Worm (Caenorhabditis elegans) whole organism, L1 larva: Measurements from ENCODE around the gene mua-6.
"Not testable (repeated sequence)": the region's sequence is repeated elsewhere in the genome, so short reads cannot be mapped to it uniquely, and the experiment has no call there.

Experiments
- C04F5.9 ChIP-seq: sonication (generic microtip); optimal IDR thresholded peaks from 2 replicates; lab custom pipeline; 2016; ENCODE audit warnings: missing genetic modification characterization, missing compliant biosample characterization
- C16A3.4 ChIP-seq: fragments of 150-350 bp; optimal IDR thresholded peaks from 2 replicates; lab custom pipeline; 2014; ENCODE audit warnings: missing biosample characterization, missing genetic modification characterization
- F16B12.6 ChIP-seq: fragments of 150-350 bp; optimal IDR thresholded peaks from 2 replicates; lab custom pipeline; 2014; ENCODE audit warnings: missing biosample characterization, missing genetic modification characterization
- aha-1 ChIP-seq: fragments of 150-350 bp; optimal IDR thresholded peaks from 2 replicates; lab custom pipeline; 2014; ENCODE audit warnings: missing biosample characterization, missing genetic modification characterization
- ceh-82 ChIP-seq, 3 experiments: fragments of 150-350 bp in 1 of 3; sonication (generic microtip) in 2 of 3; optimal IDR thresholded peaks; 2 replicates each; lab custom pipeline; 2014 to 2017; ENCODE audit warnings: missing biosample characterization in 3 of 3, missing genetic modification characterization in 3 of 3
- ceh-88 ChIP-seq: fragments of 200-800 bp; sonication (Bioruptor generic); IDR thresholded peaks from 2 replicates; pipeline ENCODE4 v1.3.6; 2022; ENCODE audit warnings: missing genetic modification characterization, missing compliant biosample characterization
- dpl-1 ChIP-seq, 3 experiments: fragments of 150-350 bp in 2 of 3; sonication (generic microtip) in 1 of 3; optimal IDR thresholded peaks; 2 replicates each; lab custom pipeline; 2014 to 2017; ENCODE audit warnings: missing biosample characterization in 3 of 3, missing genetic modification characterization in 3 of 3, missing genetic modification reagents in 3 of 3
- dsc-1 ChIP-seq: sonication (generic microtip); optimal IDR thresholded peaks from 2 replicates; lab custom pipeline; 2016; ENCODE audit warnings: mild to moderate bottlenecking, missing genetic modification characterization, missing compliant biosample characterization
- efl-1 ChIP-seq, 4 experiments: fragments of 150-350 bp; optimal IDR thresholded peaks in 3 of 4; peaks in 1 of 4; 1 replicate in 1 of 4; 2 replicates in 3 of 4; lab custom pipeline; 2014; ENCODE audit warnings: missing biosample characterization in 2 of 4, missing genetic modification characterization in 2 of 4, missing genetic modification reagents in 2 of 4
- elt-3 ChIP-seq, 6 experiments: fragments of 150-350 bp in 1 of 6; sonication (generic microtip); optimal IDR thresholded peaks; 2 replicates each; lab custom pipeline; 2017 to 2018; ENCODE audit warnings: missing biosample characterization in 6 of 6, missing genetic modification characterization in 6 of 6, inconsistent platforms in 1 of 6
- ets-5 ChIP-seq: fragments of 200-800 bp; sonication (Bioruptor generic); IDR thresholded peaks from 2 replicates; pipeline ENCODE4 v1.3.6; 2022; ENCODE audit warnings: missing genetic modification characterization, missing compliant biosample characterization
- fkh-10 ChIP-seq: sonication (generic microtip); optimal IDR thresholded peaks from 2 replicates; lab custom pipeline; 2017; ENCODE audit warnings: missing biosample characterization, missing genetic modification reagents, missing genetic modification characterization
- fkh-8 ChIP-seq: sonication (generic microtip); optimal IDR thresholded peaks from 2 replicates; lab custom pipeline; 2016; ENCODE audit warnings: mild to moderate bottlenecking, missing genetic modification characterization, missing compliant biosample characterization
- fos-1 ChIP-seq: fragments of 150-350 bp; optimal IDR thresholded peaks from 2 replicates; lab custom pipeline; 2014; ENCODE audit warnings: missing biosample characterization, missing genetic modification characterization
- hlh-17 ChIP-seq: fragments of 200-800 bp; sonication (Bioruptor generic); optimal IDR thresholded peaks from 2 replicates; lab custom pipeline; 2018; ENCODE audit warnings: missing genetic modification characterization, mild to moderate bottlenecking, missing compliant biosample characterization, moderate library complexity, borderline replicate concordance
- hpl-2 ChIP-seq: fragments of 150-350 bp; optimal IDR thresholded peaks from 2 replicates; lab custom pipeline; 2014; ENCODE audit warnings: missing biosample characterization, missing genetic modification reagents, missing genetic modification characterization
- irx-1 ChIP-seq: sonication (generic microtip); optimal IDR thresholded peaks from 2 replicates; lab custom pipeline; 2016; ENCODE audit warnings: missing genetic modification characterization, missing compliant biosample characterization
- jun-1 ChIP-seq: fragments of 150-350 bp; optimal IDR thresholded peaks from 2 replicates; lab custom pipeline; 2014; ENCODE audit warnings: missing biosample characterization, missing genetic modification reagents, missing genetic modification characterization
- lin-13 ChIP-seq: fragments of 150-350 bp; optimal IDR thresholded peaks from 2 replicates; lab custom pipeline; 2014; ENCODE audit warnings: missing biosample characterization, missing genetic modification reagents, missing genetic modification characterization
- lin-14 ChIP-seq: fragments of 200-800 bp; sonication (Bioruptor generic); optimal IDR thresholded peaks from 2 replicates; lab custom pipeline; 2018; ENCODE audit warnings: mild to moderate bottlenecking, missing genetic modification characterization, moderate library complexity, missing compliant biosample characterization
- lin-35 ChIP-seq, 2 experiments: fragments of 150-350 bp; optimal IDR thresholded peaks; 2 replicates each; lab custom pipeline; 2014; ENCODE audit warnings: missing biosample characterization in 2 of 2, missing genetic modification characterization in 2 of 2, missing genetic modification reagents in 2 of 2
- lsy-2 ChIP-seq, 2 experiments: fragments of 150-350 bp; optimal IDR thresholded peaks; 2 replicates each; lab custom pipeline; 2014; ENCODE audit warnings: missing biosample characterization in 2 of 2, missing genetic modification characterization in 2 of 2
- mdl-1 ChIP-seq, 2 experiments: fragments of 150-350 bp; optimal IDR thresholded peaks; 2 replicates each; lab custom pipeline; 2014 to 2017; ENCODE audit warnings: missing biosample characterization in 2 of 2, missing genetic modification characterization in 2 of 2, inconsistent platforms in 1 of 2
- mef-2 ChIP-seq: fragments of 150-350 bp; optimal IDR thresholded peaks from 2 replicates; lab custom pipeline; 2014; ENCODE audit warnings: missing biosample characterization, missing genetic modification characterization
- mep-1 ChIP-seq: fragments of 150-350 bp; optimal IDR thresholded peaks from 2 replicates; lab custom pipeline; 2014; ENCODE audit warnings: missing biosample characterization, missing genetic modification characterization
- nhr-11 ChIP-seq: fragments of 150-350 bp; optimal IDR thresholded peaks from 2 replicates; lab custom pipeline; 2014; ENCODE audit warnings: missing biosample characterization, missing genetic modification characterization
- nhr-12 ChIP-seq: sonication (generic microtip); optimal IDR thresholded peaks from 2 replicates; lab custom pipeline; 2017; ENCODE audit warnings: missing biosample characterization, missing genetic modification characterization
- nhr-19 ChIP-seq: fragments of 200-800 bp; sonication (Bioruptor generic); conservative IDR thresholded peaks from 2 replicates; pipeline ENCODE4 v1.3.6; 2022; ENCODE audit warnings: missing genetic modification characterization, missing compliant biosample characterization
- nhr-20 ChIP-seq: sonication (generic microtip); optimal IDR thresholded peaks from 2 replicates; lab custom pipeline; 2016; ENCODE audit warnings: mild to moderate bottlenecking, missing genetic modification characterization, missing compliant biosample characterization
- nhr-28 ChIP-seq: fragments of 150-350 bp; optimal IDR thresholded peaks from 2 replicates; lab custom pipeline; 2014; ENCODE audit warnings: missing biosample characterization, missing genetic modification characterization
- nhr-47 ChIP-seq: sonication (generic microtip); optimal IDR thresholded peaks from 2 replicates; lab custom pipeline; 2016; ENCODE audit warnings: mild to moderate bottlenecking, missing genetic modification characterization, moderate library complexity, missing compliant biosample characterization
- nhr-71 ChIP-seq: sonication (generic microtip); optimal IDR thresholded peaks from 2 replicates; lab custom pipeline; 2016; ENCODE audit warnings: mild to moderate bottlenecking, missing genetic modification characterization, moderate library complexity, missing compliant biosample characterization
- nhr-76 ChIP-seq: sonication (generic microtip); optimal IDR thresholded peaks from 2 replicates; lab custom pipeline; 2017; ENCODE audit warnings: missing biosample characterization, missing genetic modification characterization
- nhr-77 ChIP-seq: fragments of 150-350 bp; optimal IDR thresholded peaks from 2 replicates; lab custom pipeline; 2014; ENCODE audit warnings: missing biosample characterization, missing genetic modification characterization
- nhr-85 ChIP-seq: sonication (generic microtip); peaks from one replicate; lab custom pipeline; 2016; ENCODE audit warnings: missing genetic modification characterization, inconsistent platforms, missing compliant biosample characterization
- nhr-90 ChIP-seq: sonication (generic microtip); optimal IDR thresholded peaks from 2 replicates; lab custom pipeline; 2016; ENCODE audit warnings: mild to moderate bottlenecking, missing genetic modification characterization, missing compliant biosample characterization; ENCODE audit not compliant: poor library complexity
- skn-1 ChIP-seq: fragments of 150-350 bp; optimal IDR thresholded peaks from 2 replicates; lab custom pipeline; 2014; ENCODE audit warnings: missing biosample characterization, missing genetic modification characterization
- snpc-4 ChIP-seq: fragments of 150-350 bp; optimal IDR thresholded peaks from 2 replicates; lab custom pipeline; 2014; ENCODE audit warnings: missing biosample characterization, missing genetic modification characterization
- snu-23 ChIP-seq: sonication (generic microtip); optimal IDR thresholded peaks from 2 replicates; lab custom pipeline; 2016; ENCODE audit warnings: missing genetic modification characterization, missing compliant biosample characterization
- swsn-7 ChIP-seq: sonication (generic microtip); optimal IDR thresholded peaks from 2 replicates; lab custom pipeline; 2016; ENCODE audit warnings: missing genetic modification characterization, missing compliant biosample characterization
- tbx-2 ChIP-seq: sonication (generic microtip); optimal IDR thresholded peaks from 2 replicates; lab custom pipeline; 2016; ENCODE audit warnings: missing genetic modification characterization, missing compliant biosample characterization
- unc-130 ChIP-seq: fragments of 150-350 bp; optimal IDR thresholded peaks from 2 replicates; lab custom pipeline; 2017; ENCODE audit warnings: missing biosample characterization, missing genetic modification characterization, inconsistent platforms
- unc-86 ChIP-seq: sonication (generic microtip); optimal IDR thresholded peaks from 2 replicates; lab custom pipeline; 2016; ENCODE audit warnings: missing genetic modification characterization, missing compliant biosample characterization
- xbp-1 ChIP-seq: sonication (generic microtip); optimal IDR thresholded peaks from 2 replicates; lab custom pipeline; 2016; ENCODE audit warnings: missing genetic modification characterization, missing compliant biosample characterization
- ztf-11 ChIP-seq, 2 experiments: sonication (generic microtip); optimal IDR thresholded peaks; 2 replicates each; lab custom pipeline; 2016 to 2017; ENCODE audit warnings: missing genetic modification characterization in 2 of 2, missing biosample characterization in 1 of 2, missing compliant biosample characterization in 1 of 2
- ztf-4 ChIP-seq: fragments of 150-350 bp; optimal IDR thresholded peaks from 2 replicates; lab custom pipeline; 2014; ENCODE audit warnings: missing biosample characterization, missing genetic modification characterization

The mua-6 gene

ce11 chrX:16299859-16300258, 34.4 kb upstream of the mua-6 start, which contains the start of gene twk-21:
Gene twk-21, plus strand, starts transcription at chrX:16299892.
- no peak for TF ChIP-seq nhr-20 (tag; lab: Kevin White, UChicago)
- TF ChIP-seq lin-13 (GFP tag; lab: Kevin White, UChicago): no peak
- TF ChIP-seq efl-1 (optimal IDR thresholded peaks at IDR 0.05; lab: Kevin White, UChicago): no peak
- peak in 1 of 2 experiments; percentile 70 for TF ChIP-seq efl-1 (GFP tag; optimal IDR thresholded peaks at IDR 0.05 in 1 of 2; lab: Kevin White, UChicago)
- TF ChIP-seq C04F5.9 (tag; lab: Kevin White, UChicago): no peak

- TF ChIP-seq efl-1 (optimal IDR thresholded peaks at IDR 0.05; lab: Kevin White, UChicago): not testable (repeated sequence)
- TF ChIP-seq efl-1 (GFP tag; optimal IDR thresholded peaks at IDR 0.05 in 1 of 2; lab: Kevin White, UChicago) (peak in 1 of 2 experiments; percentile 69), snu-23 (GFP tag; lab: Kevin White, UChicago) (peak; percentile 5), nhr-85 (tag; lab: Kevin White, UChicago) (peak; percentile 58)
Measured at ce11 chrX:16299217-16299616, 33.7 kb upstream of the mua-6 start.

ce11 chrX:16298173-16298572, 32.7 kb upstream of the mua-6 start:
- TF ChIP-seq F16B12.6: peak; percentile 20
- TF ChIP-seq lin-13 (GFP tag; lab: Kevin White, UChicago): peak; percentile 31
- TF ChIP-seq ets-5 (GFP tag; lab: Robert Waterston, UW): no peak
- TF ChIP-seq tbx-2 (tag; lab: Kevin White, UChicago): peak; percentile 43
- TF ChIP-seq lin-35 (GFP tag; optimal IDR thresholded peaks at IDR 0.05; lab: Kevin White, UChicago): peak in 1 of 2 experiments; percentile 56
- TF ChIP-seq mef-2 (tag; lab: Kevin White, UChicago): no peak
- TF ChIP-seq nhr-85 (tag; lab: Kevin White, UChicago): peak; percentile 76
- TF ChIP-seq snu-23 (GFP tag; lab: Kevin White, UChicago): peak; percentile 88
- peak; percentile 32 for TF ChIP-seq unc-130
- peak in 1 of 6 experiments; percentile 17 for TF ChIP-seq elt-3 (tag; optimal IDR thresholded peaks at IDR 0.05; lab: Kevin White, UChicago)
- no peak for TF ChIP-seq hlh-17
- no peak for TF ChIP-seq C04F5.9 (tag; lab: Kevin White, UChicago)
- TF ChIP-seq dpl-1 (GFP tag; optimal IDR thresholded peaks at IDR 0.05; lab: Kevin White, UChicago): peak in 1 of 3 experiments; percentile 6
- TF ChIP-seq xbp-1 (tag; lab: Kevin White, UChicago): peak; percentile 48
- TF ChIP-seq nhr-71 (tag; lab: Kevin White, UChicago): peak; percentile 78
- TF ChIP-seq ztf-11 (tag; optimal IDR thresholded peaks at IDR 0.05; lab: Kevin White, UChicago): no peak
- peak in 1 of 2 experiments; percentile 42 for TF ChIP-seq mdl-1 (tag; optimal IDR thresholded peaks at IDR 0.05; lab: Kevin White, UChicago)
- TF ChIP-seq nhr-12 (tag; lab: Kevin White, UChicago): no peak
- TF ChIP-seq ztf-4 (tag; lab: Kevin White, UChicago): no peak
- TF ChIP-seq skn-1 (tag; lab: Kevin White, UChicago): peak; percentile 27
- peak; percentile 65 for TF ChIP-seq irx-1
- TF ChIP-seq nhr-20 (tag; lab: Kevin White, UChicago): peak; percentile 75
- peak; percentile 83 for TF ChIP-seq nhr-47 (tag; lab: Kevin White, UChicago)
- TF ChIP-seq aha-1 (tag; lab: Kevin White, UChicago): no peak
- TF ChIP-seq nhr-90: peak; percentile 59
- peak; percentile 49 for TF ChIP-seq C16A3.4 (tag; lab: Kevin White, UChicago)
- TF ChIP-seq fkh-8 (tag; lab: Kevin White, UChicago): peak; percentile 12
- peak; percentile 64 for TF ChIP-seq mep-1 (tag; lab: Kevin White, UChicago)
- peak; percentile 70 for TF ChIP-seq snpc-4
- TF ChIP-seq dsc-1 (tag; lab: Kevin White, UChicago): peak; percentile 73
- peak; percentile 49 to 53 for TF ChIP-seq lsy-2 (tag; optimal IDR thresholded peaks at IDR 0.05; lab: Kevin White, UChicago)
- TF ChIP-seq ceh-88 (GFP tag; lab: Robert Waterston, UW): no peak; the same call in 1 of the 2 replicates
- TF ChIP-seq fos-1 (tag; lab: Kevin White, UChicago): peak; percentile 15
- TF ChIP-seq jun-1: peak; percentile 35
- TF ChIP-seq lin-14: peak; percentile 70
- peak; percentile 43 for TF ChIP-seq unc-86
- TF ChIP-seq nhr-77 (tag; lab: Kevin White, UChicago): peak; percentile 67
- TF ChIP-seq efl-1 (optimal IDR thresholded peaks at IDR 0.05; lab: Kevin White, UChicago): peak; percentile 19 to 23
- TF ChIP-seq efl-1 (GFP tag; optimal IDR thresholded peaks at IDR 0.05 in 1 of 2; lab: Kevin White, UChicago): peak; percentile 2 to 76
- TF ChIP-seq nhr-28: no peak
- peak; percentile 16 for TF ChIP-seq fkh-10
- no peak for TF ChIP-seq nhr-11 (tag; lab: Kevin White, UChicago)
- TF ChIP-seq nhr-76 (tag; lab: Kevin White, UChicago): no peak
- peak; percentile 69 for TF ChIP-seq nhr-19 (GFP tag; lab: Robert Waterston, UW)
- TF ChIP-seq swsn-7 (tag; lab: Kevin White, UChicago): peak; percentile 72
- no peak for TF ChIP-seq hpl-2
- TF ChIP-seq ceh-82 (tag; optimal IDR thresholded peaks at IDR 0.05; lab: Kevin White, UChicago): peak; percentile 44 to 70 (median 63)
